Fruit fly (Drosophila melanogaster) whole organism: ENCODE measurements around the gene Ypel.
A peak's percentile ranks its signal among the peaks of the same experiment; 100 is the strongest.

Experiments
- CG8478 ChIP-seq: fragments of >200 bp; optimal IDR thresholded peaks from 2 replicates; lab custom pipeline; 2018; ENCODE audit warnings: inconsistent platforms
- Dll ChIP-seq: fragments of >200 bp; optimal IDR thresholded peaks from 2 replicates; lab custom pipeline; 2017
- pan ChIP-seq: fragments of >200 bp; optimal IDR thresholded peaks from 2 replicates; lab custom pipeline; 2017

DNA sequence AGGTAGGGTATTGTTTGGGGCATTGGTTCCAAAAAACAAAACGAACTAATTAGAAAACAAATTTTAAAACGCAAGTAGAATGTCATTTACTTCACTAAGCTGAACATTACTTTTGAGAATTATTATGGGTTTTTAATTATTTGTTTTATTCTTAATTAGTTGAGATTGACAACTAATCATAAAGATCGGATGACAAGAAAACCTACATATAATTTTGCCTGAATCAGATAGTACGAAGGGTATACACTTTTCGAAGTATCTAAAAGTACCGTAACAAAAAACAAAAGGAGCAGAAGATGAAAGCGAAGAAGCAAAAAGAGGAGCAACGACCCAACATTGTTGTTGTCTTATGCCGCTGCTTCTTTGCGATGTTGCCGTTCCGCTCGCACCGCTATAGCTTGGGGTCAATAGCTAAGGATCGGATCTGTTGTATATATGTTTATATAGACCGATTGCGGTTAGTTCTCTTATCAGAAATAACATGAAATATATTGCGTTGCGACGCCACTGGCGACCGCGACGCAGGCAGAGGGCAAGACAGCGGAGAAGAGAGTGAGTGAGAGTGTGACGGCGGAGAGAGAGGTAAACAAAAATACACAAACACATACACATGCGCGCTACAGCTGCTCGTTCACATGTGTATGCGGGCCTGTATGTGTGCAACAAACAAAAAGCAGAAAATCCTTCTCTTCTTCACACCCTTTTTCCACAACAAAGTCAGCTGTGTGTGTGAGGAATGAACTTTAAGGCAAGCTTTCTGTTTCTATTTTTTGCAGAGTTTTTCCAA, 853 bp downstream of the Ypel start:
- TF ChIP-seq CG8478 (lab: Kevin White, UChicago) (peak; percentile 17), pan (lab: Kevin White, UChicago) (no peak), Dll (lab: Kevin White, UChicago) (no peak)
